Worm (Caenorhabditis elegans): ENCODE results near the gene ilys-4.

DNA sequence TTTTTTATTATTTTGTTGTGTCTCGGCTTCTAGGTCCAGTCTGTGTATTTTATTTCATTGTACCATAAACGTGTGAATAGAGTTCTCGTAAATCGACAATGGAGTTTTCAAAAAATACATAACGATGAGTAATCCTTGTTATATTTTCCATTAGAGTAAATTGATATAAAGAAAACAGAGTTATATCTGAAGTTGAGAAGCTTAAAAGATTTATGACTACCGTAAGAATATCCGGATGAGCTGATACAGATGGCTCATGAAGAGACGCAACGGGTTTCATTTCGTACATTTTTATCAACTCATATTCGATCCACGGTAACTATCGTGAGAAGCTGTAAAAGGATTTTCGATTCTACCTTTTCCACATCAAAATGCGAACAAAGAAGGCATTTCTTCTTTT lies 30.5 kb upstream of the ilys-4 start, which contains the start of gene gcy-8:
- TF ChIP-seq ztf-23 (GFP tag; IDR thresholded peaks at IDR 0.05) (no peak), T22C8.4 (GFP tag; IDR thresholded peaks at IDR 0.05) (no peak), klf-2 (GFP tag; conservative IDR thresholded peaks at IDR 0.05) (no peak), cog-1 (tag; optimal IDR thresholded peaks at IDR 0.05) (no peak), tab-1 (GFP tag; IDR thresholded peaks at IDR 0.05) (no peak)
